Fruit fly (Drosophila melanogaster): ENCODE data around the gene CG17145.

- no peak for TF ChIP-seq Pif1A (GFP tag; optimal IDR thresholded peaks at IDR 0.05)
- TF ChIP-seq D1 (tag; optimal IDR thresholded peaks at IDR 0.05), result no peak
- 0 out of 2 replicates have a peak, but pooled peaks have one; percentile 21 for TF ChIP-seq CG32121 (GFP tag; IDR thresholded peaks at IDR 0.05)
Measured at dm6 chr3L:20241163-20241970, 19.8 kb downstream of the CG17145 start, which contains the start of the genes CG6951 and CG17233.

All from whole organism, pupa.